Fruit fly (Drosophila melanogaster) whole organism, embryonic: ENCODE results near the gene CG16985.

Experiments
- Adf1 ChIP-seq: fragments of 200-800 bp; sonication (Bioruptor generic); IDR thresholded peaks from 2 replicates; pipeline ENCODE4 v1.3.6; 2022; ENCODE audit warnings: missing biosample characterization, missing genetic modification characterization
- Atf6 ChIP-seq: fragments of 200-800 bp; sonication (Bioruptor generic); IDR thresholded peaks from 2 replicates; pipeline ENCODE4 v1.3.6; 2022; ENCODE audit warnings: missing biosample characterization, missing genetic modification characterization
- B-H1 ChIP-seq: fragments of 200-800 bp; sonication (Bioruptor generic); IDR thresholded peaks from 3 replicates; pipeline ENCODE4 v1.3.6; 2022; ENCODE audit warnings: missing biosample characterization, missing genetic modification characterization
- Bgb ChIP-seq: fragments of 200-800 bp; sonication (Bioruptor generic); IDR thresholded peaks from 2 replicates; pipeline ENCODE4 v1.3.6; 2022; ENCODE audit warnings: missing biosample characterization, missing genetic modification characterization; ENCODE audit not compliant: partially characterized antibody
- CG10431 ChIP-seq: fragments of 200-800 bp; sonication (Bioruptor generic); optimal IDR thresholded peaks from 3 replicates; lab custom pipeline; 2018; ENCODE audit warnings: missing biosample characterization, mild to moderate bottlenecking, missing genetic modification characterization
- CG10543 ChIP-seq: fragments of 200-800 bp; sonication (Bioruptor generic); optimal IDR thresholded peaks from 3 replicates; lab custom pipeline; 2017; ENCODE audit warnings: missing biosample characterization, mild to moderate bottlenecking, missing genetic modification characterization, moderate library complexity
- CG12299 ChIP-seq: fragments of 200-800 bp; sonication (Bioruptor generic); optimal IDR thresholded peaks from 2 replicates; lab custom pipeline; 2018; ENCODE audit warnings: missing biosample characterization, mild to moderate bottlenecking, missing genetic modification characterization
- CG14050 ChIP-seq: fragments of 200-800 bp; sonication (Bioruptor generic); IDR thresholded peaks from 3 replicates; pipeline ENCODE4 v1.3.6; 2022; ENCODE audit warnings: missing biosample characterization, missing genetic modification characterization
- CG16863 ChIP-seq: fragments of 200-800 bp; sonication (Bioruptor generic); optimal IDR thresholded peaks from 3 replicates; lab custom pipeline; 2016; ENCODE audit warnings: missing biosample characterization, missing genetic modification characterization
- CG2116 ChIP-seq: fragments of 200-800 bp; sonication (Bioruptor generic); optimal IDR thresholded peaks from 3 replicates; lab custom pipeline; 2018; ENCODE audit warnings: missing biosample characterization, mild to moderate bottlenecking, missing genetic modification characterization
- CG2129 ChIP-seq: fragments of 200-800 bp; sonication (Bioruptor generic); IDR thresholded peaks from 2 replicates; pipeline ENCODE4 v1.3.6; 2022; ENCODE audit warnings: missing biosample characterization, missing genetic modification characterization; ENCODE audit not compliant: partially characterized antibody
- CG31441 ChIP-seq: fragments of 200-800 bp; sonication (Bioruptor generic); IDR thresholded peaks from 2 replicates; pipeline ENCODE4 v1.3.6; 2022; ENCODE audit warnings: missing biosample characterization, missing genetic modification characterization
- CG4328 ChIP-seq: fragments of 200-800 bp; sonication (Bioruptor generic); optimal IDR thresholded peaks from 3 replicates; lab custom pipeline; 2017; ENCODE audit warnings: missing biosample characterization, missing genetic modification reagents, missing genetic modification characterization
- CG4617 ChIP-seq: fragments of 200-800 bp; sonication (Bioruptor generic); optimal IDR thresholded peaks from 3 replicates; lab custom pipeline; 2016; ENCODE audit warnings: missing biosample characterization, missing genetic modification characterization, borderline replicate concordance
- CG6765 ChIP-seq: fragments of 200-800 bp; sonication (Bioruptor generic); optimal IDR thresholded peaks from 3 replicates; lab custom pipeline; 2017; ENCODE audit warnings: missing biosample characterization, mild to moderate bottlenecking, missing genetic modification characterization
- CG9215 ChIP-seq: fragments of 200-800 bp; sonication (Bioruptor generic); IDR thresholded peaks from 2 replicates; pipeline ENCODE4 v1.3.6; 2022; ENCODE audit warnings: missing biosample characterization, missing genetic modification characterization
- CG9817 ChIP-seq: fragments of 200-800 bp; sonication (Bioruptor generic); optimal IDR thresholded peaks from 2 replicates; lab custom pipeline; 2018; ENCODE audit warnings: missing biosample characterization, mild to moderate bottlenecking, missing genetic modification characterization, moderate library complexity
- CHES-1-like ChIP-seq: fragments of 200-800 bp; sonication (Bioruptor generic); optimal IDR thresholded peaks from 2 replicates; lab custom pipeline; 2016; ENCODE audit warnings: missing biosample characterization, missing genetic modification characterization
- D19B ChIP-seq: fragments of 200-800 bp; sonication (Bioruptor generic); optimal IDR thresholded peaks from 2 replicates; lab custom pipeline; 2017; ENCODE audit warnings: missing biosample characterization, mild to moderate bottlenecking, missing genetic modification characterization
- Dip3 ChIP-seq: fragments of 200-800 bp; sonication (Bioruptor generic); optimal IDR thresholded peaks from 3 replicates; lab custom pipeline; 2016; ENCODE audit warnings: missing biosample characterization, missing genetic modification characterization
- Dp ChIP-seq: fragments of 200-800 bp; sonication (Bioruptor generic); optimal IDR thresholded peaks from 2 replicates; lab custom pipeline; 2018; ENCODE audit warnings: missing biosample characterization, mild to moderate bottlenecking, missing genetic modification characterization, moderate library complexity
- Fer2 ChIP-seq: fragments of 200-800 bp; sonication (Bioruptor generic); optimal IDR thresholded peaks from 2 replicates; lab custom pipeline; 2018; ENCODE audit warnings: missing biosample characterization, mild to moderate bottlenecking, missing genetic modification characterization, moderate library complexity
- Gug ChIP-seq: fragments of 200-800 bp; sonication (Bioruptor generic); IDR thresholded peaks from 4 replicates; pipeline ENCODE4 v1.3.6; 2022; ENCODE audit warnings: missing biosample characterization, missing genetic modification characterization
- H2.0 ChIP-seq: fragments of 200-800 bp; sonication (Bioruptor generic); IDR thresholded peaks from 2 replicates; pipeline ENCODE4 v1.3.6; 2022; ENCODE audit warnings: missing biosample characterization, missing genetic modification characterization
- HmgZ ChIP-seq: fragments of 200-800 bp; sonication (Bioruptor generic); optimal IDR thresholded peaks from 2 replicates; lab custom pipeline; 2018; ENCODE audit warnings: missing biosample characterization, mild to moderate bottlenecking, missing genetic modification characterization
- Hsf ChIP-seq: fragments of 200-800 bp; sonication (Bioruptor generic); optimal IDR thresholded peaks from 3 replicates; lab custom pipeline; 2016; ENCODE audit warnings: missing biosample characterization, missing genetic modification characterization
- MBD-R2 ChIP-seq: fragments of 200-800 bp; sonication (Bioruptor generic); IDR thresholded peaks from 2 replicates; pipeline ENCODE4 v1.3.6; 2022; ENCODE audit warnings: missing biosample characterization, missing genetic modification characterization
- Mrtf ChIP-seq: fragments of 200-800 bp; sonication (Bioruptor generic); IDR thresholded peaks from 3 replicates; pipeline ENCODE4 v1.3.6; 2022; ENCODE audit warnings: missing biosample characterization, missing genetic modification characterization
- Pdp1 ChIP-seq, 2 experiments: fragments of 200-800 bp; sonication (Bioruptor generic); optimal IDR thresholded peaks; 3 replicates each; lab custom pipeline; 2016; ENCODE audit warnings: missing biosample characterization in 2 of 2, missing genetic modification characterization in 2 of 2, mild to moderate bottlenecking in 1 of 2, moderate library complexity in 1 of 2
- Ssrp ChIP-seq: fragments of 200-800 bp; sonication (Bioruptor generic); optimal IDR thresholded peaks from 2 replicates; lab custom pipeline; 2018; ENCODE audit warnings: missing biosample characterization, mild to moderate bottlenecking, missing genetic modification characterization, moderate library complexity
- abd-A ChIP-seq: fragments of 200-800 bp; sonication (Bioruptor generic); optimal IDR thresholded peaks from 3 replicates; lab custom pipeline; 2019; ENCODE audit warnings: missing biosample characterization, mild to moderate bottlenecking, missing genetic modification characterization, moderate library complexity
- bab2 ChIP-seq: fragments of 200-800 bp; sonication (Bioruptor generic); optimal IDR thresholded peaks from 2 replicates; lab custom pipeline; 2016; ENCODE audit warnings: missing biosample characterization, missing genetic modification characterization
- bcd ChIP-seq: fragments of 200-800 bp; sonication (Bioruptor generic); optimal IDR thresholded peaks from 2 replicates; lab custom pipeline; 2017; ENCODE audit warnings: missing biosample characterization, mild to moderate bottlenecking, missing genetic modification characterization
- btn ChIP-seq: fragments of 200-800 bp; sonication (Bioruptor generic); optimal IDR thresholded peaks from 2 replicates; lab custom pipeline; 2016; ENCODE audit warnings: missing biosample characterization, missing genetic modification characterization
- cas ChIP-seq: fragments of 200-800 bp; sonication (Bioruptor generic); IDR thresholded peaks from 2 replicates; pipeline ENCODE4 v1.3.6; 2022; ENCODE audit warnings: missing biosample characterization, missing genetic modification characterization
- chif ChIP-seq, 2 experiments: fragments of 200-800 bp; sonication (Bioruptor generic); optimal IDR thresholded peaks; 3 replicates each; lab custom pipeline; 2016; ENCODE audit warnings: missing biosample characterization in 2 of 2, missing genetic modification characterization in 2 of 2
- dmrt11E ChIP-seq: fragments of 200-800 bp; sonication (Bioruptor generic); optimal IDR thresholded peaks from 3 replicates; lab custom pipeline; 2018; ENCODE audit warnings: missing biosample characterization, mild to moderate bottlenecking, missing genetic modification characterization, moderate library complexity
- dmrt99B ChIP-seq: fragments of 200-800 bp; sonication (Bioruptor generic); optimal IDR thresholded peaks from 2 replicates; lab custom pipeline; 2018; ENCODE audit warnings: missing biosample characterization, mild to moderate bottlenecking, missing genetic modification characterization, moderate library complexity
- gce ChIP-seq: fragments of 200-800 bp; sonication (Bioruptor generic); IDR thresholded peaks from 3 replicates; pipeline ENCODE4 v1.3.6; 2022; ENCODE audit warnings: missing biosample characterization, missing genetic modification characterization
- klu ChIP-seq: fragments of 200-800 bp; sonication (Bioruptor generic); IDR thresholded peaks from 2 replicates; pipeline ENCODE4 v1.3.6; 2022; ENCODE audit warnings: missing biosample characterization, missing genetic modification characterization
- mam ChIP-seq: fragments of 200-800 bp; sonication (Bioruptor generic); optimal IDR thresholded peaks from 3 replicates; lab custom pipeline; 2016; ENCODE audit warnings: missing biosample characterization, missing genetic modification characterization
- odd ChIP-seq: fragments of 200-800 bp; sonication (Bioruptor generic); optimal IDR thresholded peaks from 2 replicates; lab custom pipeline; 2017; ENCODE audit warnings: missing biosample characterization, mild to moderate bottlenecking, missing genetic modification characterization
- p53 ChIP-seq: fragments of 200-800 bp; sonication (Bioruptor generic); optimal IDR thresholded peaks from 2 replicates; lab custom pipeline; 2016; ENCODE audit warnings: missing biosample characterization, missing genetic modification characterization
- row ChIP-seq: fragments of 200-800 bp; sonication (Bioruptor generic); IDR thresholded peaks from 3 replicates; pipeline ENCODE4 v1.3.6; 2022; ENCODE audit warnings: missing biosample characterization, missing genetic modification characterization
- sens ChIP-seq: fragments of 200-800 bp; sonication (Bioruptor generic); peaks from one replicate; lab custom pipeline; 2016; ENCODE audit warnings: missing biosample characterization, missing genetic modification characterization
- sob ChIP-seq: fragments of 200-800 bp; sonication (Bioruptor generic); IDR thresholded peaks from 2 replicates; pipeline ENCODE4 v1.3.6; 2022; ENCODE audit warnings: missing biosample characterization, missing genetic modification characterization
- sug ChIP-seq: fragments of 200-800 bp; optimal IDR thresholded peaks from 2 replicates; lab custom pipeline; 2019; ENCODE audit warnings: missing biosample characterization, mild to moderate bottlenecking, missing genetic modification characterization, moderate library complexity
- twi ChIP-seq: fragments of 200-800 bp; optimal IDR thresholded peaks from 2 replicates; lab custom pipeline; 2019; ENCODE audit warnings: missing biosample characterization, mild to moderate bottlenecking, missing genetic modification characterization, moderate library complexity
- wdn ChIP-seq: fragments of 200-800 bp; sonication (Bioruptor generic); IDR thresholded peaks from 2 replicates; pipeline ENCODE4 v1.3.6; 2022; ENCODE audit warnings: missing biosample characterization, missing genetic modification characterization

Gene CG16985

DNA sequence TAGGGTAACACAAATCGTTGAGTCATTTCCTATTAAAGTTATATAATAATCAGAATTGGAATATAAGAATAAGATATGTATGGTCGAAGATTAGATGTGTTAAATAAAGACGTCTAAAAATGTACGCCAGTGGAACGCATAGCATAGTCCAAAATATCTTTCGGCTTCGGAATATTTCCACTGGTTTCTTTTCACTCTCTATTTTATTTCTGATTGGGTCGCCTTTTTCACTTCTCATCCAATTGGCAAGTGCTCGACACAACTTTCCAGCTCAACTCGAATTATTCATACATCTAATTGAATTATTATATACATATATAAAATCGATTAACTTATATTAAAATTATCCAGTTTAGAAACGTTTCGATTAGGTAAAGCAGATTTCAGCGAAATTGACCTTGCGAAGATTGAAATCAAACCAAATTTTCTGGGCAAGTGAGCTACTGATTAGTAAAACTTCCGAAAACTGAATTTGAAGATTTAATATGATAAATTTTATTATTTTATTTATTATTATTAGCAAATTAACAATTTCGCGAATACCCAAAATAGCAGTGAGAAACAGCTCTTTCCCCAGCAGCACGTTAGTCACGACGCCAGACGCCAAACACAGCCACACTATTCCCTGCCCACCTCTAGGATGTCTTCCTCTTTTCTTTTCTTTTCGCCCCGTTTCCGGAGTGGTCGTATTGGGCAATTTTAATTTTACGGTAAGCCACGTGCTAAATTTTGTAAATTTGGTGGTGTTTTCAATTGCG, 12.1 kb upstream of the CG16985 start, which contains the start of gene RpL8 (continued):
- peak; percentile 91 for TF ChIP-seq CG10543 (GFP tag; lab: Kevin White, UChicago)
- peak; percentile 44 for TF ChIP-seq bab2
- TF ChIP-seq mam (GFP tag; lab: Kevin White, UChicago): peak; percentile 61
- peak; percentile 86 for TF ChIP-seq H2.0 (GFP tag; lab: Robert Waterston, UW)
- TF ChIP-seq CG31441 (GFP tag; lab: Robert Waterston, UW): peak; percentile 68
- TF ChIP-seq dmrt11E: peak; percentile 64
- peak; percentile 58 for TF ChIP-seq Adf1 (GFP tag; lab: Robert Waterston, UW)
- peak; percentile 78 for TF ChIP-seq Hsf (GFP tag; lab: Kevin White, UChicago)
- peak; percentile 72 for TF ChIP-seq B-H1 (GFP tag; lab: Robert Waterston, UW)
- TF ChIP-seq D19B (GFP tag; lab: Kevin White, UChicago): peak; percentile 58
- peak; percentile 80 for TF ChIP-seq CHES-1-like
- peak; percentile 73 for TF ChIP-seq p53 (GFP tag; lab: Kevin White, UChicago)
- peak; percentile 91 for TF ChIP-seq odd (GFP tag; lab: Kevin White, UChicago)
- peak; percentile 83 for TF ChIP-seq btn (GFP tag; lab: Kevin White, UChicago)
- peak; percentile 68 for TF ChIP-seq CG4617
- peak; percentile 85 for TF ChIP-seq CG10431 (GFP tag; lab: Kevin White, UChicago)
- peak; percentile 63 to 66 for TF ChIP-seq Pdp1 (GFP tag; optimal IDR thresholded peaks at IDR 0.05; lab: Kevin White, UChicago)
- TF ChIP-seq sob (GFP tag; lab: Robert Waterston, UW): peak; percentile 85
- TF ChIP-seq Mrtf (GFP tag; lab: Robert Waterston, UW): peak; percentile 74
- peak; percentile 53 to 75 for TF ChIP-seq chif (GFP tag; optimal IDR thresholded peaks at IDR 0.05; lab: Kevin White, UChicago)
- TF ChIP-seq sug (tag; lab: Kevin White, UChicago): peak; percentile 79
- peak; percentile 62 for TF ChIP-seq Bgb (GFP tag; lab: Robert Waterston, UW)
- TF ChIP-seq HmgZ (tag; lab: Kevin White, UChicago): peak; percentile 68
- TF ChIP-seq Fer2 (tag; lab: Kevin White, UChicago): peak; percentile 55
- TF ChIP-seq CG16863 (GFP tag; lab: Kevin White, UChicago): peak; percentile 67
- peak; percentile 94 for TF ChIP-seq CG6765 (GFP tag; lab: Kevin White, UChicago)
- TF ChIP-seq Gug (GFP tag; lab: Robert Waterston, UW): peak; percentile 74
- peak; percentile 67 for TF ChIP-seq klu (GFP tag; lab: Robert Waterston, UW)
- peak; percentile 89; the same call in 2 of the 3 replicates for TF ChIP-seq gce (GFP tag; lab: Robert Waterston, UW)
- TF ChIP-seq MBD-R2: peak; percentile 56; the same call in 1 of the 2 replicates
- TF ChIP-seq row: peak; percentile 88
- TF ChIP-seq CG9215 (GFP tag; lab: Robert Waterston, UW): peak; percentile 66
- TF ChIP-seq bcd (GFP tag; lab: Kevin White, UChicago): peak; percentile 88
- peak; percentile 73 for TF ChIP-seq CG12299
- no peak for TF ChIP-seq Dp (GFP tag; lab: Kevin White, UChicago)
- peak; percentile 84 for TF ChIP-seq CG4328
- peak; percentile 75 for TF ChIP-seq CG9817 (tag; lab: Kevin White, UChicago)
- peak; percentile 55 for TF ChIP-seq wdn (GFP tag; lab: Robert Waterston, UW)
- TF ChIP-seq abd-A (tag; lab: Kevin White, UChicago): no peak
- peak; percentile 78 for TF ChIP-seq CG14050 (GFP tag; lab: Robert Waterston, UW)
- peak; percentile 30 for TF ChIP-seq twi
- peak; percentile 56 for TF ChIP-seq Ssrp (tag; lab: Kevin White, UChicago)
- peak; percentile 52; the same call in 1 of the 2 replicates for TF ChIP-seq cas (GFP tag; lab: Robert Waterston, UW)
- peak; percentile 72 for TF ChIP-seq Atf6 (GFP tag; lab: Robert Waterston, UW)
- peak; percentile 59 for TF ChIP-seq dmrt99B (tag; lab: Kevin White, UChicago)
- peak; percentile 34; the same call in 1 of the 2 replicates for TF ChIP-seq CG2129 (GFP tag; lab: Robert Waterston, UW)
- peak; percentile 73 for TF ChIP-seq CG2116
- peak; percentile 92 for TF ChIP-seq sens (GFP tag; lab: Kevin White, UChicago)
- peak; percentile 60 for TF ChIP-seq Dip3
